Worm (Caenorhabditis elegans) whole organism, mixed stage, embryonic: Measurements from ENCODE around the gene C17A2.7.
"Not testable (repeated sequence)": the region's sequence is repeated elsewhere in the genome, so short reads cannot be mapped to it uniquely, and the experiment has no call there.

Experiments used
- M03D4.4 ChIP-seq: sonication (generic microtip); optimal IDR thresholded peaks from 2 replicates; lab custom pipeline; 2017; ENCODE audit warnings: mild to moderate bottlenecking, missing genetic modification characterization, missing compliant biosample characterization
- bed-3 ChIP-seq: fragments of 200-800 bp; sonication (Bioruptor generic); optimal IDR thresholded peaks from 3 replicates; lab custom pipeline; 2018; ENCODE audit warnings: mild to moderate bottlenecking, missing genetic modification characterization, moderate library complexity, missing compliant biosample characterization
- blmp-1 ChIP-seq: fragments of 150-350 bp; optimal IDR thresholded peaks from 2 replicates; lab custom pipeline; 2014; ENCODE audit warnings: missing biosample characterization, missing genetic modification characterization
- ceh-39 ChIP-seq: fragments of 150-350 bp; optimal IDR thresholded peaks from 2 replicates; lab custom pipeline; 2014; ENCODE audit warnings: missing biosample characterization, missing genetic modification characterization
- ceh-43 ChIP-seq: fragments of 200-800 bp; sonication (Bioruptor generic); optimal IDR thresholded peaks from 2 replicates; lab custom pipeline; 2018; ENCODE audit warnings: mild to moderate bottlenecking, missing genetic modification characterization, moderate library complexity, missing compliant biosample characterization
- ceh-83 ChIP-seq: fragments of 200-800 bp; sonication (Bioruptor generic); optimal IDR thresholded peaks from 2 replicates; lab custom pipeline; 2018; ENCODE audit warnings: mild to moderate bottlenecking, missing genetic modification characterization, missing compliant biosample characterization
- ces-1 ChIP-seq: fragments of 150-350 bp; optimal IDR thresholded peaks from 2 replicates; lab custom pipeline; 2014; ENCODE audit warnings: missing biosample characterization, missing genetic modification reagents, missing genetic modification characterization
- drap-1 ChIP-seq: fragments of 200-800 bp; sonication (Bioruptor generic); optimal IDR thresholded peaks from 3 replicates; lab custom pipeline; 2018; ENCODE audit warnings: mild to moderate bottlenecking, missing genetic modification characterization, missing compliant biosample characterization
- elt-1 ChIP-seq: sonication (generic microtip); optimal IDR thresholded peaks from 2 replicates; lab custom pipeline; 2017; ENCODE audit warnings: missing genetic modification characterization, mild to moderate bottlenecking, missing compliant biosample characterization, antibody characterized with exemption, moderate library complexity, borderline replicate concordance; ENCODE audit not compliant: insufficient read depth
- elt-3 ChIP-seq: fragments of 150-350 bp; optimal IDR thresholded peaks from 2 replicates; lab custom pipeline; 2014; ENCODE audit warnings: missing biosample characterization, missing genetic modification characterization
- flh-1 ChIP-seq: fragments of 200-800 bp; sonication (Bioruptor generic); optimal IDR thresholded peaks from 2 replicates; lab custom pipeline; 2018; ENCODE audit warnings: mild to moderate bottlenecking, missing genetic modification characterization, moderate library complexity, missing compliant biosample characterization
- hlh-1 ChIP-seq: fragments of 150-350 bp; optimal IDR thresholded peaks from 2 replicates; lab custom pipeline; 2014; ENCODE audit warnings: missing biosample characterization, missing genetic modification reagents, missing genetic modification characterization
- lin-13 ChIP-seq: fragments of 150-350 bp; optimal IDR thresholded peaks from 2 replicates; lab custom pipeline; 2014; ENCODE audit warnings: missing biosample characterization, missing genetic modification characterization
- lin-32 ChIP-seq: fragments of 200-800 bp; sonication (Bioruptor generic); optimal IDR thresholded peaks from 2 replicates; lab custom pipeline; 2018; ENCODE audit warnings: mild to moderate bottlenecking, missing genetic modification characterization, missing compliant biosample characterization
- lsy-2 ChIP-seq: fragments of 150-350 bp; optimal IDR thresholded peaks from 2 replicates; lab custom pipeline; 2014; ENCODE audit warnings: missing biosample characterization, missing genetic modification characterization
- mab-5 ChIP-seq: fragments of 150-350 bp; optimal IDR thresholded peaks from 2 replicates; lab custom pipeline; 2014; ENCODE audit warnings: missing biosample characterization, missing genetic modification characterization
- mls-2 ChIP-seq: sonication (generic microtip); optimal IDR thresholded peaks from 2 replicates; lab custom pipeline; 2016; ENCODE audit warnings: mild to moderate bottlenecking, missing genetic modification characterization, moderate library complexity, missing compliant biosample characterization
- nhr-12 ChIP-seq: fragments of 150-350 bp; optimal IDR thresholded peaks from 2 replicates; lab custom pipeline; 2014; ENCODE audit warnings: missing biosample characterization, missing genetic modification characterization
- nhr-2 ChIP-seq: fragments of 150-350 bp; optimal IDR thresholded peaks from 2 replicates; lab custom pipeline; 2014; ENCODE audit warnings: missing biosample characterization, missing genetic modification characterization
- nhr-237 ChIP-seq: fragments of 150-350 bp; optimal IDR thresholded peaks from 2 replicates; lab custom pipeline; 2014; ENCODE audit warnings: missing biosample characterization, missing genetic modification characterization
- nhr-28 ChIP-seq: fragments of 150-350 bp; optimal IDR thresholded peaks from 2 replicates; lab custom pipeline; 2014; ENCODE audit warnings: missing biosample characterization, missing genetic modification characterization
- pha-4 ChIP-seq: fragments of 150-350 bp; optimal IDR thresholded peaks from 2 replicates; lab custom pipeline; 2018; ENCODE audit warnings: missing biosample characterization, missing genetic modification reagents, missing genetic modification characterization
- snpc-4 ChIP-seq: fragments of 150-350 bp; optimal IDR thresholded peaks from 2 replicates; lab custom pipeline; 2014; ENCODE audit warnings: missing biosample characterization, missing genetic modification characterization
- sptf-1 ChIP-seq: sonication (generic microtip); optimal IDR thresholded peaks from 2 replicates; lab custom pipeline; 2017; ENCODE audit warnings: mild to moderate bottlenecking, missing genetic modification characterization, moderate library complexity, missing compliant biosample characterization
- tbx-8 ChIP-seq: fragments of 200-800 bp; sonication (Bioruptor generic); optimal IDR thresholded peaks from 2 replicates; lab custom pipeline; 2018; ENCODE audit warnings: mild to moderate bottlenecking, missing genetic modification characterization, moderate library complexity, missing compliant biosample characterization
- unc-120 ChIP-seq: sonication (generic microtip); optimal IDR thresholded peaks from 2 replicates; lab custom pipeline; 2017; ENCODE audit warnings: missing genetic modification characterization, missing compliant biosample characterization; ENCODE audit not compliant: poor library complexity, severe bottlenecking
- unc-39 ChIP-seq: fragments of 150-350 bp; optimal IDR thresholded peaks from 2 replicates; lab custom pipeline; 2014; ENCODE audit warnings: missing biosample characterization, missing genetic modification characterization
- unc-62 ChIP-seq: fragments of 150-350 bp; optimal IDR thresholded peaks from 2 replicates; lab custom pipeline; 2014; ENCODE audit warnings: missing biosample characterization, missing genetic modification reagents, missing genetic modification characterization
- zip-8 ChIP-seq: fragments of 150-350 bp; optimal IDR thresholded peaks from 2 replicates; lab custom pipeline; 2014; ENCODE audit warnings: missing biosample characterization, missing genetic modification characterization
- ztf-11 ChIP-seq: fragments of 150-350 bp; optimal IDR thresholded peaks from 2 replicates; lab custom pipeline; 2014; ENCODE audit warnings: missing biosample characterization, missing genetic modification characterization

The C17A2.7 gene

ce11 chrII:3829623-3830022 lies 13.6 kb downstream of the C17A2.7 start:
- TF ChIP-seq elt-1 (tag; lab: Kevin White, UChicago) (no peak), ces-1 (GFP tag; lab: Kevin White, UChicago) (no peak)

DNA sequence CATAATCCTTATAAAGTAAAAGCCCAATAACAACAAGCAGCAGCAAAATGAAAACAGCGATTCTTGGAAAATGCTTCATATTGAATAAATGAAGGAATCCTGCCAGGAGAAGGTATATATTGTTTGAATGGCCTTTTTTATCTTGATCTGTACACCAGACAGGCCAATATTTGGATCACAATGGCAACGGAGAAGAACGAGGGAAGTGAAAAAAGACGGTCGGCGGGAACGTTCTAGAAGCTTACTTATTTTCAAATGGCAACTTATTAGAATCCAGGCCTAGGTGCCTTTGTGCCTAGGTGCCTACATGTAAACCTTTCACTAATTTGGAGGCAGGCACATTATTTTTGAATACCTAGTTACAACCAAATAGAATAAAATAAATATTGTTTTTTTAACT lies 15.4 kb downstream of the C17A2.7 start, which contains the start of gene F54D10.8:
Gene F54D10.8, minus strand, starts transcription at position 101 of the 400 bp plus-strand sequence.
- no peak for TF ChIP-seq snpc-4
- TF ChIP-seq elt-3 (tag; lab: Kevin White, UChicago), result no peak
- TF ChIP-seq tbx-8 (GFP tag; lab: Kevin White, UChicago), result no peak

DNA sequence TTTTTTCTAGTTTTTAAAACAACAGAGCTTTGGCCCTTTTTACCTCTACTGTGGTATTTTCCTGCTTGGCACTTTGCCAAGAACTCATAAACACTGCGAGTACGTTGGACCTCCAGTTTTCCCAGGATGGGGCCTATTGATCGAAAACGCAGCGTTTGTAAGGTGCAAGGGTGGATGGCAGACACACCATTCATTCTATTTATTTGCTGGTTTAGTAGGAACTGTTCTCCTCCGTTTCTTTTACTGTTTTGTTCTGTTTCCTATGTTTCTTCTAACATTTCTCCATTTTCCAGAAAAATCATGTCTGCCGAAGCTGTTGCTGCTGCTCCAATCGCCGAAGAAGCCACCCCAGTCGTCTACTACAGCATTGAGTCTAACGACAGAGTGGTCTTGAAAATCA lies 19.4 kb downstream of the C17A2.7 start, which contains the start of gene skr-15:
Gene skr-15, plus strand, starts transcription at position 301 of the 400 bp plus-strand sequence.
- TF ChIP-seq bed-3 (GFP tag; lab: Kevin White, UChicago) (no peak), unc-120 (tag; lab: Kevin White, UChicago) (no peak), pha-4 (no peak), ces-1 (GFP tag; lab: Kevin White, UChicago) (no peak), lin-13 (tag; lab: Kevin White, UChicago) (no peak), ceh-83 (GFP tag; lab: Kevin White, UChicago) (no peak), hlh-1 (tag; lab: Kevin White, UChicago) (no peak), nhr-12 (tag; lab: Kevin White, UChicago) (no peak), zip-8 (tag; lab: Kevin White, UChicago) (no peak), lin-32 (GFP tag; lab: Kevin White, UChicago) (no peak), tbx-8 (GFP tag; lab: Kevin White, UChicago) (no peak), nhr-237 (tag; lab: Kevin White, UChicago) (no peak), sptf-1 (no peak), lsy-2 (tag; lab: Kevin White, UChicago) (no peak)

DNA sequence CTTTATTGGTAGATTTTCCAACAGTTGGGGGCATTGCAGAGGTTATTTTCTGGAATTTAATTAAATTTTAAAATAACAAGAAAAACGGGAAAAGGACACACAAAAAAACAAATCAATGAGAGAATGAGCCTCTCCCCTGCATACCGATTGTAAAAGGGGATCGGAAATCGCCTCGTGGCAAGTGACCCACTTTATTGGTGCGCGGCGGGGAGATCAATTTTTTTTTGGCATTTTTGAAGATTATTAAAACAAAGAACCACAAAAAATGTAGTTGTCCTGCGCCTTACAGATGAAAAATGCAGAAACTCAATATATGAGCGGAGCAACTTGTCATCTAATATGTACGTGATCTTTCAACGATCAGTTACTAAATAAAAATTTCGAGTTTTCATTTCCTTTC lies 22.0 kb downstream of the C17A2.7 start, which contains the start of gene F54D10.7:
Gene F54D10.7, minus strand, starts transcription at position 49 of the 400 bp plus-strand sequence.
- TF ChIP-seq elt-1 (tag; lab: Kevin White, UChicago) (no peak), ces-1 (GFP tag; lab: Kevin White, UChicago) (no peak), zip-8 (tag; lab: Kevin White, UChicago) (no peak), blmp-1 (tag; lab: Kevin White, UChicago) (no peak), drap-1 (GFP tag; lab: Kevin White, UChicago) (no peak), bed-3 (GFP tag; lab: Kevin White, UChicago) (no peak), nhr-12 (tag; lab: Kevin White, UChicago) (no peak), unc-120 (tag; lab: Kevin White, UChicago) (no peak), ceh-39 (no peak), unc-39 (no peak), nhr-2 (tag; lab: Kevin White, UChicago) (no peak), M03D4.4 (no peak), ceh-83 (GFP tag; lab: Kevin White, UChicago) (no peak), mab-5 (tag; lab: Kevin White, UChicago) (no peak), mls-2 (tag; lab: Kevin White, UChicago) (no peak), ceh-43 (GFP tag; lab: Kevin White, UChicago) (no peak), flh-1 (no peak), lin-13 (tag; lab: Kevin White, UChicago) (no peak), nhr-28 (no peak), unc-62 (GFP tag; lab: Kevin White, UChicago) (no peak)

- not testable (repeated sequence) for TF ChIP-seq snpc-4; ztf-11 (tag; lab: Kevin White, UChicago); tbx-8 (GFP tag; lab: Kevin White, UChicago)
These were observed 26.9 kb downstream of the C17A2.7 start, which contains the start of gene fbxa-24 for ce11 chrII:3816251-3816849. TSS of gene fbxa-24 (plus strand) at chrII:3816526.
